Fruit fly (Drosophila melanogaster): ENCODE data around the gene CG8372.

DNA sequence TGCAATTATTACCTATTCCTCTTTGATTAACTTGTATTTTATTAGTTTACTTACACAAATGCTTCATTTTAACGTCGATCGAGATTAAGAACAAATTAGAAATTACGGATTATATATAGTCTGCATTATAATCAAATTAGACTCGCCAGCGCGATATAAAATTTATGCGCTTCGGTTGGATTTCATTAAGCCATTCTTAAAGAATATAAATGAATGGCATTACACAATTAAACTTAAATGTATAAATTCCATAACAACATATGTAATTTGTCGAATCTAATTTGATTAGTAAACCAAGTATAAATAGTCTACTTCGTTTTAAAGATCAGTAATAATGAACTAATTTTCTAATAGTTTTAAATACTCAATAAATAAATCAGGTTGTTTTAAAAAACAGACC is 29.0 kb upstream of the CG8372 start, which contains the start of gene Spn28F:
- TF ChIP-seq CG12768 (GFP tag; optimal IDR thresholded peaks at IDR 0.05): no peak
- TF ChIP-seq toe (GFP tag; optimal IDR thresholded peaks at IDR 0.05): no peak
- no peak for TF ChIP-seq CG7045 (GFP tag; optimal IDR thresholded peaks at IDR 0.05)
- no peak for TF ChIP-seq kay (GFP tag; ENCODE audit: borderline replicate concordance)
- no peak for TF ChIP-seq CG33017 (tag; optimal IDR thresholded peaks at IDR 0.05)
- TF ChIP-seq ovo (GFP tag; optimal IDR thresholded peaks at IDR 0.05): no peak
- TF ChIP-seq Crg-1 (GFP tag; optimal IDR thresholded peaks at IDR 0.05): no peak
- no peak for TF ChIP-seq bab1 (GFP tag; optimal IDR thresholded peaks at IDR 0.05)
- TF ChIP-seq cic (GFP tag; optimal IDR thresholded peaks at IDR 0.05): no peak
- no peak for TF ChIP-seq tj (GFP tag; optimal IDR thresholded peaks at IDR 0.05)
- TF ChIP-seq Mnt (GFP tag; optimal IDR thresholded peaks at IDR 0.05): no peak
- no peak for TF ChIP-seq CG1620 (GFP tag; optimal IDR thresholded peaks at IDR 0.05)
- no peak for TF ChIP-seq pad (GFP tag; optimal IDR thresholded peaks at IDR 0.05)

Data from whole organism, adult.